Fruit fly (Drosophila melanogaster): ENCODE measurements around the gene dl.

- peak; percentile 98 for TF ChIP-seq EcR (GFP tag; optimal IDR thresholded peaks at IDR 0.05)
- peak; percentile 99 for TF ChIP-seq CG17806 (tag; optimal IDR thresholded peaks at IDR 0.05)
- peak; percentile 93 for TF ChIP-seq CG8301 (tag; optimal IDR thresholded peaks at IDR 0.05)
- peak; percentile 84 for TF ChIP-seq CG34367 (tag; optimal IDR thresholded peaks at IDR 0.05)
- TF ChIP-seq CG32121 (GFP tag; IDR thresholded peaks at IDR 0.05) = peak; percentile 88
- peak; percentile 99 for TF ChIP-seq D1 (tag; optimal IDR thresholded peaks at IDR 0.05)
- peak; percentile 67; the same call in 2 of the 3 replicates for TF ChIP-seq fd96Ca (GFP tag; IDR thresholded peaks at IDR 0.05)
- peak; percentile 89 for TF ChIP-seq CG12605 (GFP tag; IDR thresholded peaks at IDR 0.05)
- peak; percentile 42 for TF ChIP-seq Pif1B (GFP tag; optimal IDR thresholded peaks at IDR 0.05)
- peak; percentile 98 for TF ChIP-seq CG15710 (tag; optimal IDR thresholded peaks at IDR 0.05)
Observed at dm6 chr2L:17429788-17430587, 20.2 kb downstream of the dl start.

All from whole organism, pupa.